Fruit fly (Drosophila melanogaster) whole organism, embryonic: ENCODE results near the gene net.

Source experiments
- CG10274 ChIP-seq: fragments of 200-800 bp; sonication (Bioruptor generic); optimal IDR thresholded peaks from 3 replicates; lab custom pipeline; 2017; ENCODE audit warnings: missing biosample characterization, mild to moderate bottlenecking, missing genetic modification characterization
- CG10543 ChIP-seq: fragments of 200-800 bp; sonication (Bioruptor generic); optimal IDR thresholded peaks from 3 replicates; lab custom pipeline; 2017; ENCODE audit warnings: missing biosample characterization, mild to moderate bottlenecking, missing genetic modification characterization, moderate library complexity
- CG10654 ChIP-seq: fragments of 200-800 bp; sonication (Bioruptor generic); optimal IDR thresholded peaks from 2 replicates; lab custom pipeline; 2016; ENCODE audit warnings: missing biosample characterization, missing genetic modification characterization
- CG12659 ChIP-seq: fragments of 200-800 bp; sonication (Bioruptor generic); optimal IDR thresholded peaks from 3 replicates; lab custom pipeline; 2017; ENCODE audit warnings: mild to moderate bottlenecking, missing biosample characterization, missing genetic modification reagents, missing genetic modification characterization
- CG12744 ChIP-seq: fragments of 200-800 bp; sonication (Bioruptor generic); optimal IDR thresholded peaks from 2 replicates; lab custom pipeline; 2016; ENCODE audit warnings: missing biosample characterization, missing genetic modification characterization
- CG14860 ChIP-seq: fragments of 200-800 bp; sonication (Bioruptor generic); IDR thresholded peaks from 3 replicates; pipeline ENCODE4 v1.3.6; 2022; ENCODE audit warnings: missing biosample characterization, missing genetic modification characterization; ENCODE audit not compliant: partially characterized antibody
- CG15073 ChIP-seq: fragments of 200-800 bp; sonication (Bioruptor generic); optimal IDR thresholded peaks from 2 replicates; lab custom pipeline; 2016; ENCODE audit warnings: missing biosample characterization, missing genetic modification characterization
- CG1603 ChIP-seq: fragments of 200-800 bp; sonication (Bioruptor generic); optimal IDR thresholded peaks from 2 replicates; lab custom pipeline; 2019; ENCODE audit warnings: missing biosample characterization, mild to moderate bottlenecking, missing genetic modification characterization, moderate library complexity
- CG18476 ChIP-seq: fragments of 200-800 bp; sonication (Bioruptor generic); optimal IDR thresholded peaks from 2 replicates; lab custom pipeline; 2016; ENCODE audit warnings: missing biosample characterization, mild to moderate bottlenecking, missing genetic modification characterization
- CG2116 ChIP-seq: fragments of 200-800 bp; sonication (Bioruptor generic); optimal IDR thresholded peaks from 3 replicates; lab custom pipeline; 2018; ENCODE audit warnings: missing biosample characterization, mild to moderate bottlenecking, missing genetic modification characterization
- CG2199 ChIP-seq: fragments of 200-800 bp; sonication (Bioruptor generic); IDR thresholded peaks from 3 replicates; pipeline ENCODE4 v1.3.6; 2022; ENCODE audit warnings: missing biosample characterization, missing genetic modification characterization
- CG3726 ChIP-seq: fragments of 200-800 bp; sonication (Bioruptor generic); IDR thresholded peaks from 3 replicates; pipeline ENCODE4, ENCODE4 v1.3.6; 2022; ENCODE audit warnings: missing biosample characterization, missing genetic modification characterization
- CG42726 ChIP-seq: fragments of 200-800 bp; sonication (Bioruptor generic); IDR thresholded peaks from 2 replicates; pipeline ENCODE4 v1.3.6; 2022; ENCODE audit warnings: missing biosample characterization, missing genetic modification characterization; ENCODE audit not compliant: partially characterized antibody
- CG4730 ChIP-seq: fragments of 200-800 bp; sonication (Bioruptor generic); IDR thresholded peaks from 2 replicates; pipeline ENCODE4 v1.3.6; 2022; ENCODE audit warnings: missing biosample characterization, missing genetic modification characterization
- CG7271 ChIP-seq: fragments of 200-800 bp; sonication (Bioruptor generic); optimal IDR thresholded peaks from 2 replicates; lab custom pipeline; 2018; ENCODE audit warnings: missing biosample characterization, mild to moderate bottlenecking, missing genetic modification characterization, moderate library complexity
- CG8281 ChIP-seq: fragments of 200-800 bp; sonication (Bioruptor generic); optimal IDR thresholded peaks from 2 replicates; lab custom pipeline; 2018; ENCODE audit warnings: missing biosample characterization, mild to moderate bottlenecking, missing genetic modification characterization, moderate library complexity
- CG8765 ChIP-seq: fragments of 200-800 bp; sonication (Bioruptor generic); IDR thresholded peaks from 2 replicates; pipeline ENCODE4 v1.3.6; 2022; ENCODE audit warnings: missing biosample characterization, missing genetic modification characterization
- CG9215 ChIP-seq: fragments of 200-800 bp; sonication (Bioruptor generic); IDR thresholded peaks from 2 replicates; pipeline ENCODE4 v1.3.6; 2022; ENCODE audit warnings: missing biosample characterization, missing genetic modification characterization
- Drgx ChIP-seq: fragments of 200-800 bp; sonication (Bioruptor generic); IDR thresholded peaks from 2 replicates; pipeline ENCODE4 v1.3.6; 2022; ENCODE audit warnings: missing biosample characterization, missing genetic modification characterization
- Ets65A ChIP-seq: fragments of 200-800 bp; sonication (Bioruptor generic); peaks from one replicate; lab custom pipeline; 2016; ENCODE audit warnings: missing biosample characterization, missing genetic modification characterization
- GATAe ChIP-seq: fragments of 200-800 bp; sonication (Bioruptor generic); conservative IDR thresholded peaks from 2 replicates; pipeline ENCODE4 v1.3.6; 2022; ENCODE audit warnings: missing biosample characterization, missing genetic modification characterization
- HLHmδ ChIP-seq: fragments of 200-800 bp; sonication (Bioruptor generic); optimal IDR thresholded peaks from 2 replicates; lab custom pipeline; 2018; ENCODE audit warnings: missing biosample characterization, mild to moderate bottlenecking, missing genetic modification characterization, moderate library complexity
- Med ChIP-seq: fragments of 200-800 bp; sonication (Bioruptor generic); peaks from one replicate; lab custom pipeline; 2016; ENCODE audit warnings: missing biosample characterization, missing genetic modification characterization, mild to moderate bottlenecking, inconsistent platforms, moderate library complexity
- Neu2 ChIP-seq: fragments of 200-800 bp; sonication (Bioruptor generic); optimal IDR thresholded peaks from 3 replicates; lab custom pipeline; 2016; ENCODE audit warnings: missing biosample characterization, missing genetic modification characterization, borderline replicate concordance
- Opbp ChIP-seq: fragments of 200-800 bp; sonication (Bioruptor generic); IDR thresholded peaks from 3 replicates; pipeline ENCODE4 v1.3.6; 2022; ENCODE audit warnings: missing biosample characterization, missing genetic modification characterization; ENCODE audit not compliant: partially characterized antibody
- Sox102F ChIP-seq: fragments of 200-800 bp; sonication (Bioruptor generic); optimal IDR thresholded peaks from 2 replicates; lab custom pipeline; 2018; ENCODE audit warnings: missing biosample characterization, mild to moderate bottlenecking, missing genetic modification characterization, moderate library complexity
- ac ChIP-seq: fragments of 200-800 bp; sonication (Bioruptor generic); optimal IDR thresholded peaks from 3 replicates; lab custom pipeline; 2017; ENCODE audit warnings: missing biosample characterization, mild to moderate bottlenecking, missing genetic modification characterization
- bigmax ChIP-seq: fragments of 200-800 bp; sonication (Bioruptor generic); optimal IDR thresholded peaks from 2 replicates; lab custom pipeline; 2018; ENCODE audit warnings: missing biosample characterization, mild to moderate bottlenecking, missing genetic modification characterization
- bsh ChIP-seq, 2 experiments: fragments of 200-800 bp; sonication (Bioruptor generic); optimal IDR thresholded peaks; 2 replicates each; lab custom pipeline; 2017 to 2018; ENCODE audit warnings: mild to moderate bottlenecking in 2 of 2, missing biosample characterization in 2 of 2, missing genetic modification characterization in 2 of 2, moderate library complexity in 1 of 2
- chn ChIP-seq: fragments of 200-800 bp; sonication (Bioruptor generic); optimal IDR thresholded peaks from 2 replicates; lab custom pipeline; 2016; ENCODE audit warnings: missing biosample characterization, missing genetic modification characterization
- crp ChIP-seq, 2 experiments: fragments of 200-800 bp; sonication (Bioruptor generic); optimal IDR thresholded peaks; 2 replicates in 1 of 2; 3 replicates in 1 of 2; lab custom pipeline; 2017; ENCODE audit warnings: missing biosample characterization in 2 of 2, missing genetic modification characterization in 2 of 2, mild to moderate bottlenecking in 1 of 2, moderate library complexity in 1 of 2
- dmrt11E ChIP-seq: fragments of 200-800 bp; sonication (Bioruptor generic); optimal IDR thresholded peaks from 3 replicates; lab custom pipeline; 2018; ENCODE audit warnings: missing biosample characterization, mild to moderate bottlenecking, missing genetic modification characterization, moderate library complexity
- dpn ChIP-seq, 2 experiments: fragments of 200-800 bp; sonication (Bioruptor generic); optimal IDR thresholded peaks; 3 replicates each; lab custom pipeline; 2016; ENCODE audit warnings: missing biosample characterization in 2 of 2, missing genetic modification characterization in 2 of 2
- eve ChIP-seq, 2 experiments: fragments of >200 bp; optimal IDR thresholded peaks; 2 replicates each; lab custom pipeline; 2017; ENCODE audit warnings: missing biosample characterization in 2 of 2, missing genetic modification characterization in 2 of 2
- fd96Cb ChIP-seq: fragments of 200-800 bp; sonication (Bioruptor generic); optimal IDR thresholded peaks from 2 replicates; lab custom pipeline; 2018; ENCODE audit warnings: missing biosample characterization, mild to moderate bottlenecking, missing genetic modification characterization, moderate library complexity
- hkb ChIP-seq, 2 experiments: fragments of 200-800 bp in 1 of 2; fragments of >200 bp in 1 of 2; sonication (Bioruptor generic) in 1 of 2; IDR thresholded peaks in 1 of 2; optimal IDR thresholded peaks in 1 of 2; 2 replicates each; pipeline versions ENCODE4 v1.3.6 to Lab custom; 2017 to 2022; ENCODE audit warnings: missing biosample characterization in 1 of 2, missing genetic modification characterization in 1 of 2
- lbe ChIP-seq: fragments of 200-800 bp; sonication (Bioruptor generic); optimal IDR thresholded peaks from 2 replicates; lab custom pipeline; 2016; ENCODE audit warnings: missing biosample characterization, mild to moderate bottlenecking, missing genetic modification characterization
- nau ChIP-seq: fragments of 200-800 bp; sonication (Bioruptor generic); optimal IDR thresholded peaks from 3 replicates; lab custom pipeline; 2017; ENCODE audit warnings: missing biosample characterization, mild to moderate bottlenecking, missing genetic modification characterization, missing genetic modification reagents
- nom ChIP-seq: fragments of 200-800 bp; sonication (Bioruptor generic); optimal IDR thresholded peaks from 2 replicates; lab custom pipeline; 2017; ENCODE audit warnings: missing biosample characterization, missing genetic modification characterization, mild to moderate bottlenecking, moderate library complexity, missing genetic modification reagents
- pnt ChIP-seq: fragments of 200-800 bp; sonication (Bioruptor generic); optimal IDR thresholded peaks from 3 replicates; lab custom pipeline; 2016; ENCODE audit warnings: missing biosample characterization, missing genetic modification characterization
- rib ChIP-seq: fragments of 200-800 bp; sonication (Bioruptor generic); IDR thresholded peaks from 2 replicates; pipeline ENCODE4 v1.3.6; 2022; ENCODE audit warnings: missing biosample characterization, missing genetic modification characterization
- sc ChIP-seq, 3 experiments: fragments of >200 bp in 2 of 3; fragments of 200-800 bp in 1 of 3; sonication (Bioruptor generic) in 1 of 3; optimal IDR thresholded peaks; 2 replicates in 2 of 3; 3 replicates in 1 of 3; lab custom pipeline; 2017; ENCODE audit warnings: mild to moderate bottlenecking in 1 of 3, missing biosample characterization in 1 of 3, missing genetic modification characterization in 1 of 3, missing genetic modification reagents in 1 of 3
- sr ChIP-seq: fragments of 200-800 bp; sonication (Bioruptor generic); IDR thresholded peaks from 3 replicates; pipeline ENCODE4 v1.3.6; 2022; ENCODE audit warnings: missing biosample characterization, missing genetic modification characterization
- tap ChIP-seq: fragments of 200-800 bp; optimal IDR thresholded peaks from 3 replicates; lab custom pipeline; 2019; ENCODE audit warnings: missing biosample characterization, mild to moderate bottlenecking, missing genetic modification characterization, moderate library complexity
- twi ChIP-seq: fragments of 200-800 bp; optimal IDR thresholded peaks from 2 replicates; lab custom pipeline; 2019; ENCODE audit warnings: missing biosample characterization, mild to moderate bottlenecking, missing genetic modification characterization, moderate library complexity
- zen ChIP-seq: fragments of 200-800 bp; sonication (Bioruptor generic); optimal IDR thresholded peaks from 3 replicates; lab custom pipeline; 2018; ENCODE audit warnings: missing biosample characterization, mild to moderate bottlenecking, missing genetic modification characterization, moderate library complexity
- zen2 ChIP-seq: fragments of 200-800 bp; sonication (Bioruptor generic); IDR thresholded peaks from 3 replicates; pipeline ENCODE4 v1.3.6; 2022; ENCODE audit warnings: missing biosample characterization, missing genetic modification characterization; ENCODE audit not compliant: partially characterized antibody

net gene

dm6 chr2L:94096-94495, 6.9 kb upstream of the net start (continued):
- TF ChIP-seq CG7271 (tag; lab: Kevin White, UChicago) (no peak), Neu2 (GFP tag; lab: Kevin White, UChicago) (no peak), dpn (GFP tag; optimal IDR thresholded peaks at IDR 0.05; lab: Kevin White, UChicago) (no peak), chn (GFP tag; lab: Kevin White, UChicago) (no peak), CG12744 (GFP tag; lab: Kevin White, UChicago) (no peak), ac (GFP tag; lab: Kevin White, UChicago) (no peak), tap (no peak), CG4730 (GFP tag; lab: Robert Waterston, UW) (no peak), CG8765 (no peak), nau (GFP tag; lab: Kevin White, UChicago) (peak; percentile 70), CG3726 (GFP tag; lab: Robert Waterston, UW) (no peak), twi (tag; lab: Kevin White, UChicago) (peak; percentile 11), CG18476 (GFP tag; lab: Kevin White, UChicago) (no peak), pnt (no peak), CG10654 (GFP tag; lab: Kevin White, UChicago) (no peak), hkb (optimal IDR thresholded peaks at IDR 0.05; lab: Kevin White, UChicago) (no peak), hkb (GFP tag; IDR thresholded peaks at IDR 0.05; lab: Robert Waterston, UW) (0 out of 2 replicates have a peak, but pooled peaks have one; percentile 8), CG8281 (tag; lab: Kevin White, UChicago) (no peak), HLHmδ (no peak), rib (GFP tag; lab: Robert Waterston, UW) (no peak), CG14860 (no peak), crp (GFP tag; optimal IDR thresholded peaks at IDR 0.05; lab: Kevin White, UChicago) (no peak), CG2199 (0 out of 3 replicates have a peak, but pooled peaks have one; percentile 21), bsh (GFP tag; optimal IDR thresholded peaks at IDR 0.05; lab: Kevin White, UChicago) (no peak), CG15073 (GFP tag; lab: Kevin White, UChicago) (no peak), GATAe (GFP tag; lab: Robert Waterston, UW) (no peak), fd96Cb (tag; lab: Kevin White, UChicago) (no peak), CG1603 (tag; lab: Kevin White, UChicago) (no peak), eve (GFP tag; optimal IDR thresholded peaks at IDR 0.05; lab: Kevin White, UChicago) (no peak), dmrt11E (tag; lab: Kevin White, UChicago) (no peak)

DNA sequence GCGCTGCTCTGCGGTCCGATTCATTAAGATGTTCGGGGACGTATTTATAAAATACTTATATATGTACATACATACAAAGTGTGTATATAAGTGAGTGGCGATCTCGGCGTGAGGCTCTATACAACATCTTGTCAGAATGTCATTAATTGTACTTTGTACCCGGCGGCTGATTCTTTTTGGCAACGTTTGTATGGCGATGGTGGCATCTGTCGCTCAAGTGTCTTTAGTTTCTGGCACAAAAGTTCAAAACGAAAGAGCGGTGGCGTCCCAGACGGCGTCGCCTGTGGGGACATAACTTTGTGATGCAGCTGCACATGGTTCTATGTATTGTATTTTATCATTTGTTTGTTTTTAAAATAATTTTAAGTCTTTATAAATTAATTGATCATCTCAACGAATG, 5.8 kb upstream of the net start:
- TF ChIP-seq bigmax (GFP tag; lab: Kevin White, UChicago) (no peak), CG10543 (GFP tag; lab: Kevin White, UChicago) (peak; percentile 22), Med (GFP tag; lab: Kevin White, UChicago) (peak; percentile 47), CG12659 (GFP tag; lab: Kevin White, UChicago) (no peak), zen (tag; lab: Kevin White, UChicago) (no peak), Opbp (GFP tag; lab: Robert Waterston, UW) (no peak), CG2199 (0 out of 3 replicates have a peak, but pooled peaks have one; percentile 1), CG10274 (GFP tag; lab: Kevin White, UChicago) (no peak), Ets65A (GFP tag; lab: Kevin White, UChicago) (peak; percentile 78), nau (GFP tag; lab: Kevin White, UChicago) (peak; percentile 15)

DNA sequence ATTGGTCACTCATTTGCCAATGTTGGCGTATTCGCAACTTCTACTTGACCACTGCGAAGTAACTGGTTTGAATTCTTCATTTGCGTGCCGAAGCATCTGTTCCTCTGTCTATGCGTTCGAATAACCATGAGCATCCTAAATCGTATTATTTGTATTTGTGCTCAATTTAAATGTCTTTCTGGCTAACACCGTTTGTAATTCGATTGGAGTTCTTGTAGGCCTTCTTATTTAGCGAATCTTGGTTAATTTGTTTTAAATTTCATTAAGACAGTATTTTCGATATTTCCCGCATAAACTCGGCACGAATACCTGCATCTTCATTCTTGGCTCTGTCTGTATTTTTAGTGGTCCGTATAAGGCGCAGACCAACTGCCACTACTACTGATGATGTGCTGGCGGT, 4.6 kb upstream of the net start:
- TF ChIP-seq sc (optimal IDR thresholded peaks at IDR 0.05; lab: Kevin White, UChicago) (no peak), sc (GFP tag; optimal IDR thresholded peaks at IDR 0.05; lab: Kevin White, UChicago) (no peak), zen2 (GFP tag; lab: Robert Waterston, UW) (no peak), Drgx (GFP tag; lab: Robert Waterston, UW) (peak; percentile 53; the same call in 1 of the 2 replicates), CG2116 (GFP tag; lab: Kevin White, UChicago) (no peak), bsh (GFP tag; optimal IDR thresholded peaks at IDR 0.05; lab: Kevin White, UChicago) (peak in 1 of 2 experiments; percentile 67), sr (GFP tag; lab: Robert Waterston, UW) (no peak), CG42726 (GFP tag; lab: Robert Waterston, UW) (no peak), lbe (GFP tag; lab: Kevin White, UChicago) (peak; percentile 70), CG9215 (GFP tag; lab: Robert Waterston, UW) (no peak), Sox102F (GFP tag; lab: Kevin White, UChicago) (no peak), nom (GFP tag; lab: Kevin White, UChicago) (peak; percentile 83)
